Worm (Caenorhabditis elegans) whole organism, late embryonic: ENCODE measurements around the gene mct-5.

Source experiments
- ama-1 ChIP-seq: fragments of 150-350 bp; optimal IDR thresholded peaks from 2 replicates; lab custom pipeline; 2014
- fkh-10 ChIP-seq: fragments of 150-350 bp; optimal IDR thresholded peaks from 2 replicates; lab custom pipeline; 2014; ENCODE audit warnings: missing biosample characterization, missing genetic modification reagents, missing genetic modification characterization
- unc-42 ChIP-seq: sonication (generic microtip); optimal IDR thresholded peaks from 2 replicates; lab custom pipeline; 2016; ENCODE audit warnings: missing genotype, missing genetic modification characterization, missing compliant biosample characterization

DNA sequence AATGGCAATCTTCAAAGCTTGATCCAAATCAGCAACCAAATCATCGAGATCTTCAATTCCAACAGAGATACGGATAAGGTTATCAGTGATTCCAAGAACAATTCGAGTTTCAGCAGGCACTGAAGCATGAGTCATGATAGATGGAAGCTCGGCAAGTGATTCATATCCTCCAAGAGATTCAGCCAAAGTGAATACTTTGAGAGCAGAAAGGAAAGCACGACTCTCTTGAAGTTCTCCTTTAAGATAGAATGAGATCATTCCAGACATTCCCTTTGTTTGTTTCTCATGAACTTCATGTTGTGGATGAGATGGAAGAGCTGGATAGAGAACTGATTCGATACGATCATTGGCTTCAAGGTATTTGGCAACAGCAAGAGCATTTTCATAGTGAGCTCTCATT is 42.1 kb downstream of the mct-5 start:
- no peak for TF ChIP-seq unc-42 (tag; lab: Kevin White, UChicago)
- no peak for TF ChIP-seq fkh-10 (GFP tag; lab: Kevin White, UChicago)
- TF ChIP-seq ama-1 (lab: Kevin White, UChicago) = no peak
